Fruit fly (Drosophila melanogaster) whole organism, embryonic: ENCODE data around the gene Cdc23.

Experiments
- B-H1 ChIP-seq: fragments of 200-800 bp; sonication (Bioruptor generic); IDR thresholded peaks from 3 replicates; pipeline ENCODE4 v1.3.6; 2022; ENCODE audit warnings: missing biosample characterization, missing genetic modification characterization
- BEAF-32 ChIP-seq: fragments of 200-800 bp; sonication (Bioruptor generic); optimal IDR thresholded peaks from 3 replicates; lab custom pipeline; 2017; ENCODE audit warnings: missing biosample characterization, missing genetic modification characterization, mild to moderate bottlenecking, moderate library complexity, missing genetic modification reagents
- CG11560 ChIP-seq: fragments of 200-800 bp; sonication (Bioruptor generic); IDR thresholded peaks from 3 replicates; pipeline ENCODE4 v1.3.6; 2022; ENCODE audit warnings: missing biosample characterization, missing genetic modification characterization
- CG11695 ChIP-seq: fragments of 200-800 bp; sonication (Bioruptor generic); IDR thresholded peaks from 3 replicates; pipeline ENCODE4 v1.3.6; 2022; ENCODE audit warnings: missing biosample characterization, missing genetic modification characterization
- CG17186 ChIP-seq: fragments of 200-800 bp; sonication (Bioruptor generic); optimal IDR thresholded peaks from 3 replicates; lab custom pipeline; 2017; ENCODE audit warnings: missing biosample characterization, missing genetic modification reagents, missing genetic modification characterization
- CG17385 ChIP-seq: fragments of 200-800 bp; sonication (Bioruptor generic); optimal IDR thresholded peaks from 3 replicates; lab custom pipeline; 2018; ENCODE audit warnings: missing biosample characterization, mild to moderate bottlenecking, missing genetic modification characterization
- CG17829 ChIP-seq: fragments of 200-800 bp; optimal IDR thresholded peaks from 2 replicates; lab custom pipeline; 2019; ENCODE audit warnings: missing biosample characterization, mild to moderate bottlenecking, missing genetic modification characterization, moderate library complexity
- CG1832 ChIP-seq: fragments of 200-800 bp; sonication (Bioruptor generic); optimal IDR thresholded peaks from 2 replicates; lab custom pipeline; 2017; ENCODE audit warnings: missing biosample characterization, mild to moderate bottlenecking, missing genetic modification characterization, inconsistent platforms
- CG18619 ChIP-seq: fragments of 200-800 bp; sonication (Bioruptor generic); optimal IDR thresholded peaks from 3 replicates; lab custom pipeline; 2017; ENCODE audit warnings: missing biosample characterization, mild to moderate bottlenecking, missing genetic modification characterization
- CG2889 ChIP-seq: fragments of 200-800 bp; sonication (Bioruptor generic); IDR thresholded peaks from 3 replicates; pipeline ENCODE4 v1.3.6; 2022; ENCODE audit warnings: missing biosample characterization, missing genetic modification characterization
- CG30403 ChIP-seq: fragments of 200-800 bp; sonication (Bioruptor generic); optimal IDR thresholded peaks from 3 replicates; lab custom pipeline; 2016; ENCODE audit warnings: missing biosample characterization, missing genetic modification characterization
- CG32767 ChIP-seq: fragments of 200-800 bp; sonication (Bioruptor generic); IDR thresholded peaks from 2 replicates; pipeline ENCODE4 v1.3.6; 2022; ENCODE audit warnings: missing biosample characterization, missing genetic modification characterization
- CG33213 ChIP-seq: fragments of 200-800 bp; sonication (Bioruptor generic); optimal IDR thresholded peaks from 3 replicates; lab custom pipeline; 2016; ENCODE audit warnings: missing biosample characterization, missing genetic modification characterization
- CG5180 ChIP-seq: fragments of 200-800 bp; sonication (Bioruptor generic); optimal IDR thresholded peaks from 3 replicates; lab custom pipeline; 2017; ENCODE audit warnings: missing biosample characterization, missing genetic modification characterization, mild to moderate bottlenecking, moderate library complexity, missing genetic modification reagents
- CG5245 ChIP-seq: fragments of 200-800 bp; sonication (Bioruptor generic); optimal IDR thresholded peaks from 3 replicates; lab custom pipeline; 2016; ENCODE audit warnings: missing biosample characterization, missing genetic modification characterization
- CG9437 ChIP-seq: fragments of 200-800 bp; sonication (Bioruptor generic); optimal IDR thresholded peaks from 2 replicates; lab custom pipeline; 2018; ENCODE audit warnings: missing biosample characterization, mild to moderate bottlenecking, missing genetic modification characterization
- CTCF ChIP-seq: fragments of 200-800 bp; sonication (Bioruptor generic); optimal IDR thresholded peaks from 2 replicates; lab custom pipeline; 2017; ENCODE audit warnings: missing biosample characterization, mild to moderate bottlenecking, missing genetic modification characterization, moderate library complexity
- D19B ChIP-seq: fragments of 200-800 bp; sonication (Bioruptor generic); optimal IDR thresholded peaks from 2 replicates; lab custom pipeline; 2017; ENCODE audit warnings: missing biosample characterization, mild to moderate bottlenecking, missing genetic modification characterization
- Dbx ChIP-seq: fragments of 200-800 bp; sonication (Bioruptor generic); IDR thresholded peaks from 3 replicates; pipeline ENCODE4 v1.3.6; 2022; ENCODE audit warnings: missing biosample characterization, missing genetic modification characterization
- Doc3 ChIP-seq: fragments of 200-800 bp; sonication (Bioruptor generic); IDR thresholded peaks from 3 replicates; pipeline ENCODE4 v1.3.6; 2022; ENCODE audit warnings: missing biosample characterization, missing genetic modification characterization; ENCODE audit not compliant: partially characterized antibody
- HLH4C ChIP-seq: fragments of 200-800 bp; sonication (Bioruptor generic); IDR thresholded peaks from 3 replicates; pipeline ENCODE4 v1.3.6; 2022; ENCODE audit warnings: missing biosample characterization, missing genetic modification characterization; ENCODE audit not compliant: partially characterized antibody
- Hr39 ChIP-seq: fragments of >200 bp; optimal IDR thresholded peaks from 2 replicates; lab custom pipeline; 2017
- Hsf ChIP-seq: fragments of 200-800 bp; sonication (Bioruptor generic); optimal IDR thresholded peaks from 3 replicates; lab custom pipeline; 2016; ENCODE audit warnings: missing biosample characterization, missing genetic modification characterization
- Lhr ChIP-seq: fragments of 200-800 bp; sonication (Bioruptor generic); optimal IDR thresholded peaks from 3 replicates; lab custom pipeline; 2017; ENCODE audit warnings: mild to moderate bottlenecking, missing biosample characterization, missing genetic modification reagents, missing genetic modification characterization
- Lpt ChIP-seq: fragments of >200 bp; optimal IDR thresholded peaks from 2 replicates; lab custom pipeline; 2018; ENCODE audit warnings: missing biosample characterization, missing genetic modification characterization
- NC2α ChIP-seq: fragments of 200-800 bp; sonication (Bioruptor generic); optimal IDR thresholded peaks from 2 replicates; lab custom pipeline; 2016; ENCODE audit warnings: missing biosample characterization, missing genetic modification characterization
- Nf-YC ChIP-seq: fragments of 200-800 bp; optimal IDR thresholded peaks from 3 replicates; lab custom pipeline; 2019; ENCODE audit warnings: missing biosample characterization, mild to moderate bottlenecking, missing genetic modification characterization, moderate library complexity
- Scr ChIP-seq: fragments of 200-800 bp; sonication (Bioruptor generic); IDR thresholded peaks from 2 replicates; pipeline ENCODE4 v1.3.6; 2022; ENCODE audit warnings: missing biosample characterization, missing genetic modification characterization; ENCODE audit not compliant: partially characterized antibody
- chinmo ChIP-seq: fragments of 200-800 bp; sonication (Bioruptor generic); IDR thresholded peaks from 4 replicates; pipeline ENCODE4 v1.3.6; 2022; ENCODE audit warnings: missing biosample characterization, missing genetic modification characterization; ENCODE audit not compliant: partially characterized antibody
- croc ChIP-seq: fragments of 200-800 bp; sonication (Bioruptor generic); conservative IDR thresholded peaks from 3 replicates; pipeline ENCODE4 v1.3.6; 2022; ENCODE audit warnings: missing biosample characterization, missing genetic modification characterization
- crp ChIP-seq, 2 experiments: fragments of 200-800 bp; sonication (Bioruptor generic); optimal IDR thresholded peaks; 2 replicates in 1 of 2; 3 replicates in 1 of 2; lab custom pipeline; 2017; ENCODE audit warnings: missing biosample characterization in 2 of 2, missing genetic modification characterization in 2 of 2, mild to moderate bottlenecking in 1 of 2, moderate library complexity in 1 of 2
- danr ChIP-seq: fragments of 200-800 bp; sonication (Bioruptor generic); IDR thresholded peaks from 2 replicates; pipeline ENCODE4 v1.3.6; 2022; ENCODE audit warnings: missing biosample characterization, missing genetic modification characterization
- dm ChIP-seq: fragments of 200-800 bp; sonication (Bioruptor generic); optimal IDR thresholded peaks from 3 replicates; lab custom pipeline; 2016; ENCODE audit warnings: missing biosample characterization, missing genetic modification characterization
- emc ChIP-seq: fragments of 200-800 bp; sonication (Bioruptor generic); optimal IDR thresholded peaks from 2 replicates; lab custom pipeline; 2016; ENCODE audit warnings: missing biosample characterization, missing genetic modification characterization
- fd96Cb ChIP-seq: fragments of 200-800 bp; sonication (Bioruptor generic); optimal IDR thresholded peaks from 2 replicates; lab custom pipeline; 2018; ENCODE audit warnings: missing biosample characterization, mild to moderate bottlenecking, missing genetic modification characterization, moderate library complexity
- gem ChIP-seq: fragments of 200-800 bp; sonication (Bioruptor generic); optimal IDR thresholded peaks from 2 replicates; lab custom pipeline; 2019; ENCODE audit warnings: missing biosample characterization, mild to moderate bottlenecking, missing genetic modification characterization, moderate library complexity
- hkb ChIP-seq, 2 experiments: fragments of 200-800 bp in 1 of 2; fragments of >200 bp in 1 of 2; sonication (Bioruptor generic) in 1 of 2; IDR thresholded peaks in 1 of 2; optimal IDR thresholded peaks in 1 of 2; 2 replicates each; pipeline versions ENCODE4 v1.3.6 to Lab custom; 2017 to 2022; ENCODE audit warnings: missing biosample characterization in 1 of 2, missing genetic modification characterization in 1 of 2
- insv ChIP-seq, 2 experiments: fragments of 200-800 bp; sonication (Bioruptor generic); optimal IDR thresholded peaks; 3 replicates each; lab custom pipeline; 2016 to 2018; ENCODE audit warnings: missing biosample characterization in 2 of 2, missing genetic modification characterization in 2 of 2
- jing ChIP-seq: fragments of 200-800 bp; sonication (Bioruptor generic); optimal IDR thresholded peaks from 2 replicates; lab custom pipeline; 2018; ENCODE audit warnings: missing biosample characterization, mild to moderate bottlenecking, missing genetic modification characterization
- mirr ChIP-seq: fragments of 200-800 bp; sonication (Bioruptor generic); optimal IDR thresholded peaks from 3 replicates; lab custom pipeline; 2018; ENCODE audit warnings: missing biosample characterization, mild to moderate bottlenecking, missing genetic modification characterization
- nmo ChIP-seq: fragments of 200-800 bp; sonication (Bioruptor generic); optimal IDR thresholded peaks from 2 replicates; lab custom pipeline; 2018; ENCODE audit warnings: missing biosample characterization, mild to moderate bottlenecking, missing genetic modification characterization, moderate library complexity
- otp ChIP-seq: fragments of 200-800 bp; sonication (Bioruptor generic); IDR thresholded peaks from 3 replicates; pipeline ENCODE4, ENCODE4 v1.3.6; 2022; ENCODE audit warnings: missing biosample characterization, missing genetic modification characterization
- pho ChIP-seq: fragments of 200-800 bp; sonication (Bioruptor generic); optimal IDR thresholded peaks from 2 replicates; lab custom pipeline; 2016; ENCODE audit warnings: missing biosample characterization, missing genetic modification characterization
- pita ChIP-seq: fragments of 200-800 bp; sonication (Bioruptor generic); optimal IDR thresholded peaks from 2 replicates; lab custom pipeline; 2017; ENCODE audit warnings: missing biosample characterization, mild to moderate bottlenecking, missing genetic modification characterization
- row ChIP-seq: fragments of 200-800 bp; sonication (Bioruptor generic); IDR thresholded peaks from 3 replicates; pipeline ENCODE4 v1.3.6; 2022; ENCODE audit warnings: missing biosample characterization, missing genetic modification characterization
- sima ChIP-seq: fragments of 200-800 bp; sonication (Bioruptor generic); optimal IDR thresholded peaks from 2 replicates; lab custom pipeline; 2016; ENCODE audit warnings: missing biosample characterization, missing genetic modification characterization
- sna ChIP-seq: fragments of 200-800 bp; sonication (Bioruptor generic); IDR thresholded peaks from 2 replicates; pipeline ENCODE4 v1.3.6; 2022; ENCODE audit warnings: missing biosample characterization, missing genetic modification characterization; ENCODE audit not compliant: partially characterized antibody
- sr ChIP-seq: fragments of 200-800 bp; sonication (Bioruptor generic); IDR thresholded peaks from 3 replicates; pipeline ENCODE4 v1.3.6; 2022; ENCODE audit warnings: missing biosample characterization, missing genetic modification characterization
- tin ChIP-seq: fragments of 200-800 bp; sonication (Bioruptor generic); optimal IDR thresholded peaks from 3 replicates; lab custom pipeline; 2016; ENCODE audit warnings: missing biosample characterization, missing genetic modification characterization
- wdn ChIP-seq: fragments of 200-800 bp; sonication (Bioruptor generic); IDR thresholded peaks from 2 replicates; pipeline ENCODE4 v1.3.6; 2022; ENCODE audit warnings: missing biosample characterization, missing genetic modification characterization

Gene Cdc23

dm6 chr2L:20428756-20429408 is 30.3 kb upstream of the Cdc23 start (continued):
- TF ChIP-seq emc (GFP tag; lab: Kevin White, UChicago), result no peak
- no peak for TF ChIP-seq wdn
- TF ChIP-seq NC2α (GFP tag; lab: Kevin White, UChicago), result no peak
- no peak for TF ChIP-seq CG30403 (GFP tag; lab: Kevin White, UChicago)
- TF ChIP-seq Lhr, result peak; percentile 69
- peak; percentile 54 for TF ChIP-seq row (GFP tag; lab: Robert Waterston, UW)
- TF ChIP-seq CG17385 (GFP tag; lab: Kevin White, UChicago), result peak; percentile 36
- no peak for TF ChIP-seq Hr39 (lab: Kevin White, UChicago)
- 0 out of 2 replicates have a peak, but pooled peaks have one; percentile 19 for TF ChIP-seq sna
- no peak for TF ChIP-seq sima (GFP tag; lab: Kevin White, UChicago)
- no peak for TF ChIP-seq CG5245 (GFP tag; lab: Kevin White, UChicago)
- TF ChIP-seq danr (GFP tag; lab: Robert Waterston, UW), result no peak
- TF ChIP-seq Lpt (GFP tag; lab: Kevin White, UChicago), result no peak
- TF ChIP-seq CG11695, result no peak
- no peak for TF ChIP-seq tin (GFP tag; lab: Kevin White, UChicago)
- TF ChIP-seq hkb (optimal IDR thresholded peaks at IDR 0.05; lab: Kevin White, UChicago), result no peak
- TF ChIP-seq hkb (GFP tag; IDR thresholded peaks at IDR 0.05; lab: Robert Waterston, UW), result 0 out of 2 replicates have a peak, but pooled peaks have one; percentile 20
- TF ChIP-seq CTCF (GFP tag; lab: Kevin White, UChicago), result peak; percentile 24
- TF ChIP-seq CG33213 (GFP tag; lab: Kevin White, UChicago), result no peak
- TF ChIP-seq nmo, result no peak
- no peak for TF ChIP-seq gem (tag; lab: Kevin White, UChicago)
- peak; percentile 48 for TF ChIP-seq mirr (GFP tag; lab: Kevin White, UChicago)
- TF ChIP-seq BEAF-32 (GFP tag; lab: Kevin White, UChicago), result peak; percentile 38
- TF ChIP-seq pita, result no peak
- TF ChIP-seq B-H1 (GFP tag; lab: Robert Waterston, UW), result no peak
- TF ChIP-seq Hsf (GFP tag; lab: Kevin White, UChicago), result no peak
- no peak for TF ChIP-seq CG32767 (GFP tag; lab: Robert Waterston, UW)
- no peak for TF ChIP-seq fd96Cb
- TF ChIP-seq insv (GFP tag; optimal IDR thresholded peaks at IDR 0.05; lab: Kevin White, UChicago), result peak; percentile 21 to 92
- peak; percentile 55 for TF ChIP-seq CG17186
- no peak for TF ChIP-seq CG11560
- no peak for TF ChIP-seq CG2889 (GFP tag; lab: Robert Waterston, UW)
- TF ChIP-seq chinmo (GFP tag; lab: Robert Waterston, UW), result peak; percentile 68; the same call in 2 of the 4 replicates
- peak; percentile 93 for TF ChIP-seq CG1832 (GFP tag; lab: Kevin White, UChicago)
- TF ChIP-seq jing (GFP tag; lab: Kevin White, UChicago), result no peak
- TF ChIP-seq HLH4C, result no peak
- TF ChIP-seq CG5180, result peak; percentile 100
- TF ChIP-seq D19B (GFP tag; lab: Kevin White, UChicago), result no peak
- TF ChIP-seq Scr (GFP tag; lab: Robert Waterston, UW), result 0 out of 2 replicates have a peak, but pooled peaks have one; percentile 9
- TF ChIP-seq Doc3 (GFP tag; lab: Robert Waterston, UW), result 0 out of 3 replicates have a peak, but pooled peaks have one; percentile 9
- TF ChIP-seq CG17829 (tag; lab: Kevin White, UChicago), result peak; percentile 0
- TF ChIP-seq Nf-YC (tag; lab: Kevin White, UChicago), result peak; percentile 58
- no peak for TF ChIP-seq sr (GFP tag; lab: Robert Waterston, UW)
- TF ChIP-seq croc (GFP tag; lab: Robert Waterston, UW), result no peak
- peak in 1 of 2 experiments; percentile 75 for TF ChIP-seq crp (GFP tag; optimal IDR thresholded peaks at IDR 0.05; lab: Kevin White, UChicago)
- TF ChIP-seq otp (GFP tag; lab: Robert Waterston, UW), result no peak
- peak; percentile 48 for TF ChIP-seq dm (GFP tag; lab: Kevin White, UChicago)
- TF ChIP-seq CG9437 (GFP tag; lab: Kevin White, UChicago), result peak; percentile 23
- no peak for TF ChIP-seq CG18619
- TF ChIP-seq Dbx (GFP tag; lab: Robert Waterston, UW), result no peak
- no peak for TF ChIP-seq pho (GFP tag; lab: Kevin White, UChicago)
